Fruit fly (Drosophila melanogaster) whole organism, embryonic: ENCODE data around the gene CG33120.

Experiments
- Abd-B ChIP-seq: fragments of 200-800 bp; sonication (Bioruptor generic); optimal IDR thresholded peaks from 2 replicates; lab custom pipeline; 2018; ENCODE audit warnings: missing biosample characterization, mild to moderate bottlenecking, missing genetic modification characterization, moderate library complexity
- Bteb2 ChIP-seq: fragments of 200-800 bp; sonication (Bioruptor generic); optimal IDR thresholded peaks from 2 replicates; lab custom pipeline; 2016; ENCODE audit warnings: missing biosample characterization, missing genetic modification characterization
- CG11085 ChIP-seq: fragments of 200-800 bp; sonication (Bioruptor generic); IDR thresholded peaks from 2 replicates; pipeline ENCODE4 v1.3.6; 2022; ENCODE audit warnings: missing biosample characterization, missing genetic modification characterization
- CG11560 ChIP-seq: fragments of 200-800 bp; sonication (Bioruptor generic); IDR thresholded peaks from 3 replicates; pipeline ENCODE4 v1.3.6; 2022; ENCODE audit warnings: missing biosample characterization, missing genetic modification characterization
- CG12744 ChIP-seq: fragments of 200-800 bp; sonication (Bioruptor generic); optimal IDR thresholded peaks from 2 replicates; lab custom pipeline; 2016; ENCODE audit warnings: missing biosample characterization, missing genetic modification characterization
- CG13894 ChIP-seq: fragments of 200-800 bp; sonication (Bioruptor generic); optimal IDR thresholded peaks from 3 replicates; lab custom pipeline; 2018; ENCODE audit warnings: missing biosample characterization, mild to moderate bottlenecking, missing genetic modification characterization, moderate library complexity
- CG15514 ChIP-seq: fragments of 200-800 bp; sonication (Bioruptor generic); optimal IDR thresholded peaks from 3 replicates; lab custom pipeline; 2017; ENCODE audit warnings: missing biosample characterization, missing genetic modification characterization, mild to moderate bottlenecking, moderate library complexity, missing genetic modification reagents
- CG17361 ChIP-seq: fragments of 200-800 bp; sonication (Bioruptor generic); IDR thresholded peaks from 3 replicates; pipeline ENCODE4 v1.3.6; 2022; ENCODE audit warnings: missing biosample characterization, missing genetic modification characterization
- CG2199 ChIP-seq: fragments of 200-800 bp; sonication (Bioruptor generic); IDR thresholded peaks from 3 replicates; pipeline ENCODE4 v1.3.6; 2022; ENCODE audit warnings: missing biosample characterization, missing genetic modification characterization
- CG33213 ChIP-seq: fragments of 200-800 bp; sonication (Bioruptor generic); optimal IDR thresholded peaks from 3 replicates; lab custom pipeline; 2016; ENCODE audit warnings: missing biosample characterization, missing genetic modification characterization
- CG34422 ChIP-seq: fragments of 200-800 bp; sonication (Bioruptor generic); IDR thresholded peaks from 3 replicates; pipeline ENCODE4 v1.3.6; 2022; ENCODE audit warnings: missing biosample characterization, missing genetic modification characterization
- CG42726 ChIP-seq: fragments of 200-800 bp; sonication (Bioruptor generic); IDR thresholded peaks from 2 replicates; pipeline ENCODE4 v1.3.6; 2022; ENCODE audit warnings: missing biosample characterization, missing genetic modification characterization; ENCODE audit not compliant: partially characterized antibody
- CG4617 ChIP-seq: fragments of 200-800 bp; sonication (Bioruptor generic); optimal IDR thresholded peaks from 3 replicates; lab custom pipeline; 2016; ENCODE audit warnings: missing biosample characterization, missing genetic modification characterization, borderline replicate concordance
- CG6175 ChIP-seq: fragments of 200-800 bp; sonication (Bioruptor generic); IDR thresholded peaks from 3 replicates; pipeline ENCODE4 v1.3.6; 2022; ENCODE audit warnings: missing biosample characterization, missing genetic modification characterization
- CG7372 ChIP-seq: fragments of 200-800 bp; sonication (Bioruptor generic); IDR thresholded peaks from 2 replicates; pipeline ENCODE4 v1.3.6; 2022; ENCODE audit warnings: missing biosample characterization, missing genetic modification characterization
- CG9727 ChIP-seq: fragments of 200-800 bp; sonication (Bioruptor generic); optimal IDR thresholded peaks from 3 replicates; lab custom pipeline; 2017; ENCODE audit warnings: missing biosample characterization, mild to moderate bottlenecking, missing genetic modification characterization
- CG9817 ChIP-seq: fragments of 200-800 bp; sonication (Bioruptor generic); optimal IDR thresholded peaks from 2 replicates; lab custom pipeline; 2018; ENCODE audit warnings: missing biosample characterization, mild to moderate bottlenecking, missing genetic modification characterization, moderate library complexity
- Dfd ChIP-seq, 2 experiments: fragments of >200 bp; optimal IDR thresholded peaks; 2 replicates each; lab custom pipeline; 2017; ENCODE audit warnings: missing biosample characterization in 2 of 2, missing genetic modification characterization in 2 of 2
- HmgZ ChIP-seq: fragments of 200-800 bp; sonication (Bioruptor generic); optimal IDR thresholded peaks from 2 replicates; lab custom pipeline; 2018; ENCODE audit warnings: missing biosample characterization, mild to moderate bottlenecking, missing genetic modification characterization
- Hmr ChIP-seq: fragments of 200-800 bp; sonication (Bioruptor generic); optimal IDR thresholded peaks from 3 replicates; lab custom pipeline; 2017; ENCODE audit warnings: mild to moderate bottlenecking, missing biosample characterization, missing genetic modification reagents, missing genetic modification characterization
- Mad ChIP-seq: fragments of 200-800 bp; sonication (Bioruptor generic); optimal IDR thresholded peaks from 2 replicates; lab custom pipeline; 2016; ENCODE audit warnings: missing biosample characterization, missing genetic modification characterization
- Myb ChIP-seq: fragments of 200-800 bp; sonication (Bioruptor generic); optimal IDR thresholded peaks from 2 replicates; lab custom pipeline; 2016; ENCODE audit warnings: missing biosample characterization, missing genetic modification characterization
- Nf-YC ChIP-seq: fragments of 200-800 bp; optimal IDR thresholded peaks from 3 replicates; lab custom pipeline; 2019; ENCODE audit warnings: missing biosample characterization, mild to moderate bottlenecking, missing genetic modification characterization, moderate library complexity
- Opbp ChIP-seq: fragments of 200-800 bp; sonication (Bioruptor generic); IDR thresholded peaks from 3 replicates; pipeline ENCODE4 v1.3.6; 2022; ENCODE audit warnings: missing biosample characterization, missing genetic modification characterization; ENCODE audit not compliant: partially characterized antibody
- Pdp1 ChIP-seq, 2 experiments: fragments of 200-800 bp; sonication (Bioruptor generic); optimal IDR thresholded peaks; 3 replicates each; lab custom pipeline; 2016; ENCODE audit warnings: missing biosample characterization in 2 of 2, missing genetic modification characterization in 2 of 2, mild to moderate bottlenecking in 1 of 2, moderate library complexity in 1 of 2
- Stat92E ChIP-seq, 3 experiments: fragments of >200 bp in 2 of 3; fragments of 200-800 bp in 1 of 3; sonication (Bioruptor generic) in 1 of 3; optimal IDR thresholded peaks; 2 replicates each; lab custom pipeline; 2017 to 2019; ENCODE audit warnings: missing biosample characterization in 3 of 3, missing genetic modification characterization in 3 of 3, mild to moderate bottlenecking in 1 of 3, moderate library complexity in 1 of 3
- bsh ChIP-seq, 2 experiments: fragments of 200-800 bp; sonication (Bioruptor generic); optimal IDR thresholded peaks; 2 replicates each; lab custom pipeline; 2017 to 2018; ENCODE audit warnings: mild to moderate bottlenecking in 2 of 2, missing biosample characterization in 2 of 2, missing genetic modification characterization in 2 of 2, moderate library complexity in 1 of 2
- crp ChIP-seq, 2 experiments: fragments of 200-800 bp; sonication (Bioruptor generic); optimal IDR thresholded peaks; 2 replicates in 1 of 2; 3 replicates in 1 of 2; lab custom pipeline; 2017; ENCODE audit warnings: missing biosample characterization in 2 of 2, missing genetic modification characterization in 2 of 2, mild to moderate bottlenecking in 1 of 2, moderate library complexity in 1 of 2
- dmrt11E ChIP-seq: fragments of 200-800 bp; sonication (Bioruptor generic); optimal IDR thresholded peaks from 3 replicates; lab custom pipeline; 2018; ENCODE audit warnings: missing biosample characterization, mild to moderate bottlenecking, missing genetic modification characterization, moderate library complexity
- eyg ChIP-seq: fragments of 200-800 bp; sonication (Bioruptor generic); optimal IDR thresholded peaks from 3 replicates; lab custom pipeline; 2016; ENCODE audit warnings: missing biosample characterization, missing genetic modification characterization
- fu2 ChIP-seq: fragments of 200-800 bp; sonication (Bioruptor generic); optimal IDR thresholded peaks from 2 replicates; lab custom pipeline; 2016; ENCODE audit warnings: missing biosample characterization, missing genetic modification characterization
- gce ChIP-seq: fragments of 200-800 bp; sonication (Bioruptor generic); IDR thresholded peaks from 3 replicates; pipeline ENCODE4 v1.3.6; 2022; ENCODE audit warnings: missing biosample characterization, missing genetic modification characterization
- gcm ChIP-seq: fragments of 200-800 bp; sonication (Bioruptor generic); optimal IDR thresholded peaks from 2 replicates; lab custom pipeline; 2019; ENCODE audit warnings: missing biosample characterization, mild to moderate bottlenecking, missing genetic modification characterization, moderate library complexity
- lilli ChIP-seq: fragments of 200-800 bp; sonication (Bioruptor generic); optimal IDR thresholded peaks from 3 replicates; lab custom pipeline; 2016; ENCODE audit warnings: missing biosample characterization, missing genetic modification characterization
- maf-S ChIP-seq: fragments of 200-800 bp; sonication (Bioruptor generic); optimal IDR thresholded peaks from 2 replicates; lab custom pipeline; 2016; ENCODE audit warnings: missing biosample characterization, missing genetic modification characterization
- oc ChIP-seq: fragments of 200-800 bp; sonication (Bioruptor generic); optimal IDR thresholded peaks from 2 replicates; lab custom pipeline; 2018; ENCODE audit warnings: missing biosample characterization, mild to moderate bottlenecking, missing genetic modification characterization, moderate library complexity
- odd ChIP-seq: fragments of 200-800 bp; sonication (Bioruptor generic); optimal IDR thresholded peaks from 2 replicates; lab custom pipeline; 2017; ENCODE audit warnings: missing biosample characterization, mild to moderate bottlenecking, missing genetic modification characterization
- pb ChIP-seq: fragments of 200-800 bp; sonication (Bioruptor generic); optimal IDR thresholded peaks from 3 replicates; lab custom pipeline; 2016; ENCODE audit warnings: missing biosample characterization, missing genetic modification characterization
- phol ChIP-seq: fragments of 200-800 bp; sonication (Bioruptor generic); optimal IDR thresholded peaks from 3 replicates; lab custom pipeline; 2018; ENCODE audit warnings: missing biosample characterization, mild to moderate bottlenecking, missing genetic modification characterization, moderate library complexity
- row ChIP-seq: fragments of 200-800 bp; sonication (Bioruptor generic); IDR thresholded peaks from 3 replicates; pipeline ENCODE4 v1.3.6; 2022; ENCODE audit warnings: missing biosample characterization, missing genetic modification characterization
- sens ChIP-seq: fragments of 200-800 bp; sonication (Bioruptor generic); peaks from one replicate; lab custom pipeline; 2016; ENCODE audit warnings: missing biosample characterization, missing genetic modification characterization
- stwl ChIP-seq: fragments of 200-800 bp; sonication (Bioruptor generic); optimal IDR thresholded peaks from 3 replicates; lab custom pipeline; 2018; ENCODE audit warnings: missing biosample characterization, mild to moderate bottlenecking, missing genetic modification characterization, moderate library complexity
- tna ChIP-seq: fragments of 200-800 bp; sonication (Bioruptor generic); IDR thresholded peaks from 2 replicates; pipeline ENCODE4 v1.3.6; 2022; ENCODE audit warnings: missing biosample characterization, missing genetic modification characterization; ENCODE audit not compliant: partially characterized antibody
- twi ChIP-seq: fragments of 200-800 bp; optimal IDR thresholded peaks from 2 replicates; lab custom pipeline; 2019; ENCODE audit warnings: missing biosample characterization, mild to moderate bottlenecking, missing genetic modification characterization, moderate library complexity
- unc-4 ChIP-seq: fragments of 200-800 bp; sonication (Bioruptor generic); IDR thresholded peaks from 2 replicates; pipeline ENCODE4 v1.3.6; 2022; ENCODE audit warnings: missing biosample characterization, missing genetic modification characterization; ENCODE audit not compliant: partially characterized antibody
- wek ChIP-seq: fragments of 200-800 bp; sonication (Bioruptor generic); optimal IDR thresholded peaks from 3 replicates; lab custom pipeline; 2018; ENCODE audit warnings: missing biosample characterization, mild to moderate bottlenecking, missing genetic modification characterization, moderate library complexity
- z ChIP-seq: fragments of 200-800 bp; sonication (Bioruptor generic); IDR thresholded peaks from 3 replicates; pipeline ENCODE4 v1.3.6; 2022; ENCODE audit warnings: missing biosample characterization, missing genetic modification characterization

Gene CG33120

DNA sequence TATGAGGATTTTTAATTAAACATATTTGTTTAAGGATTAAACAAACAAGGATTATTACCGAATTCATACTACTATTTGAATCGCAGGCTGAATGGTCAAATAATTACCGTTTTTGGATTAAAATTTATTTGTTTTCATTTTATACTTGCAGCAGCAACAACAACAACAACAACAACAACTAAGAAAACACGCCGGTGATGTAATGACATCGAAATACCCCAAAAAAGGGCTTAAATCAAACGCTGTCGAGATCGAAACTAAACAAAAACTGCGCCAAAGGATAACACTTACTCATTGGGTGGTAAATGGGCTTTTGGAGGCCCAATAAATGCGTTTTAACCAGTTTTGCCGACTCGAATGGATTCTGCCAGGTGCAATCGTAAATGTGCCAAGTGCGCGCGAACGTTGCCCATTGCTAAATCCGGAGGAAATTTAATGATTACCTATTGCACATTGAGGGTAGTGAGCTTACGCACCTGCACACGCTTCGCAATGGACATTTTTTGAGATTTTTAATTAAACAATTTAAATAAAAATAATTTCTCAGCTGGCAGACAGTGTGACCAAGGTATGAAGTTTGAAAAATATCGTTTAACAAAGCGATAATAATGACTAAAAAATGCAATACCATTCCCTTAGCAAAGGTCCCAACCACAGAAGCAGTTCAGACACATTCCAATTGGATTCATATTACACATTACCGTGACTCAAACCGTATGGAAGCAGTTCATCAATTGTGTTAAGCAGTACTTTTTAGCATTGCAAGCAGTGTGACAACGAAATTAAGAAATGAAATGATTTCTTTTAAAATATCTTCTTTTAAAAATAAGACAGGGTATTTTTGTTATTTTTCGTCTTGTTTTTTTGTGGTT, 14.5 kb upstream of the CG33120 start, which contains the start of the genes CG10602 and mRpL13 (continued):
- TF ChIP-seq CG34422 (GFP tag; lab: Robert Waterston, UW) (peak; percentile 61; the same call in 2 of the 3 replicates), odd (GFP tag; lab: Kevin White, UChicago) (no peak), Hmr (peak; percentile 78), phol (tag; lab: Kevin White, UChicago) (peak; percentile 63), HmgZ (tag; lab: Kevin White, UChicago) (peak; percentile 77), tna (no peak), pb (GFP tag; lab: Kevin White, UChicago) (no peak), CG6175 (GFP tag; lab: Robert Waterston, UW) (no peak), Opbp (peak; percentile 43; the same call in 1 of the 3 replicates), CG2199 (peak; percentile 87), CG17361 (GFP tag; lab: Robert Waterston, UW) (peak; percentile 52; the same call in 2 of the 3 replicates), stwl (tag; lab: Kevin White, UChicago) (peak; percentile 86), CG42726 (GFP tag; lab: Robert Waterston, UW) (peak; percentile 73; the same call in 1 of the 2 replicates), oc (tag; lab: Kevin White, UChicago) (no peak), CG12744 (GFP tag; lab: Kevin White, UChicago) (peak; percentile 13), Myb (GFP tag; lab: Kevin White, UChicago) (peak; percentile 72), CG4617 (GFP tag; lab: Kevin White, UChicago) (peak; percentile 81), gcm (no peak), CG7372 (no peak), eyg (no peak), z (GFP tag; lab: Robert Waterston, UW) (peak; percentile 15; the same call in 1 of the 3 replicates), row (GFP tag; lab: Robert Waterston, UW) (peak; percentile 36; the same call in 1 of the 3 replicates), crp (GFP tag; optimal IDR thresholded peaks at IDR 0.05; lab: Kevin White, UChicago) (peak in 1 of 2 experiments; percentile 86), Nf-YC (tag; lab: Kevin White, UChicago) (peak; percentile 45), CG15514 (GFP tag; lab: Kevin White, UChicago) (peak; percentile 56), CG33213 (GFP tag; lab: Kevin White, UChicago) (peak; percentile 84), CG11085 (GFP tag; lab: Robert Waterston, UW) (no peak), lilli (GFP tag; lab: Kevin White, UChicago) (peak; percentile 22), bsh (GFP tag; optimal IDR thresholded peaks at IDR 0.05; lab: Kevin White, UChicago) (no peak), CG9727 (GFP tag; lab: Kevin White, UChicago) (no peak), maf-S (no peak), Stat92E (GFP tag; optimal IDR thresholded peaks at IDR 0.05; lab: Kevin White, UChicago) (peak in 1 of 3 experiments; percentile 69), CG11560 (peak; percentile 49; the same call in 2 of the 3 replicates), fu2 (GFP tag; lab: Kevin White, UChicago) (peak; percentile 30), gce (no peak), wek (GFP tag; lab: Kevin White, UChicago) (no peak), Pdp1 (GFP tag; optimal IDR thresholded peaks at IDR 0.05; lab: Kevin White, UChicago) (peak in 1 of 2 experiments; percentile 95), CG13894 (peak; percentile 58), sens (GFP tag; lab: Kevin White, UChicago) (peak; percentile 74), Mad (GFP tag; lab: Kevin White, UChicago) (peak; percentile 51), Abd-B (GFP tag; lab: Kevin White, UChicago) (peak; percentile 82), Bteb2 (GFP tag; lab: Kevin White, UChicago) (no peak), twi (tag; lab: Kevin White, UChicago) (no peak), dmrt11E (tag; lab: Kevin White, UChicago) (peak; percentile 5), Dfd (GFP tag; optimal IDR thresholded peaks at IDR 0.05; lab: Kevin White, UChicago) (peak in 1 of 2 experiments; percentile 94), unc-4 (0 out of 2 replicates have a peak, but pooled peaks have one; percentile 13), CG9817 (tag; lab: Kevin White, UChicago) (no peak)
